Worm (Caenorhabditis elegans) whole organism, young adult: Measurements from ENCODE around the gene nhr-170.
"Not testable (repeated sequence)": the region's sequence is repeated elsewhere in the genome, so short reads cannot be mapped to it uniquely, and the experiment has no call there.

ENCODE experiments used
- B0019.2 ChIP-seq: fragments of 200-800 bp; sonication (Bioruptor generic); conservative IDR thresholded peaks from 2 replicates; pipeline ENCODE4 v1.3.6; 2022; ENCODE audit warnings: missing genetic modification reagents, missing genetic modification characterization, missing compliant biosample characterization
- C17E4.6 ChIP-seq: fragments of 200-800 bp; sonication (Bioruptor generic); IDR thresholded peaks from 2 replicates; pipeline ENCODE4 v1.3.6; 2022; ENCODE audit warnings: missing genetic modification reagents, missing genetic modification characterization, missing compliant biosample characterization
- D2030.7 ChIP-seq: fragments of 200-800 bp; sonication (Bioruptor generic); IDR thresholded peaks from 2 replicates; pipeline ENCODE4 v1.3.6; 2022; ENCODE audit warnings: missing genetic modification reagents, missing genetic modification characterization, missing compliant biosample characterization
- F10E7.11 ChIP-seq: sonication (generic microtip); optimal IDR thresholded peaks from 2 replicates; lab custom pipeline; 2017; ENCODE audit warnings: mild to moderate bottlenecking, missing genetic modification characterization, moderate library complexity, missing compliant biosample characterization
- F37B4.10 ChIP-seq: fragments of 200-800 bp; sonication (Bioruptor generic); IDR thresholded peaks from 2 replicates; pipeline ENCODE4 v1.3.6; 2022; ENCODE audit warnings: missing genetic modification characterization, missing compliant biosample characterization
- F39B2.1 ChIP-seq: fragments of 200-800 bp; sonication (Bioruptor generic); IDR thresholded peaks from 2 replicates; pipeline ENCODE4 v1.3.6; 2022; ENCODE audit warnings: missing genetic modification reagents, missing genetic modification characterization, missing compliant biosample characterization
- F55B11.4 ChIP-seq: sonication (generic microtip); optimal IDR thresholded peaks from 2 replicates; lab custom pipeline; 2016; ENCODE audit warnings: missing compliant biosample characterization, missing genetic modification characterization, borderline replicate concordance; ENCODE audit not compliant: insufficient read depth
- F57C9.4 ChIP-seq: sonication (generic microtip); optimal IDR thresholded peaks from 2 replicates; lab custom pipeline; 2017; ENCODE audit warnings: mild to moderate bottlenecking, missing genetic modification characterization, missing compliant biosample characterization
- Y53F4B.3 ChIP-seq: fragments of 200-800 bp; sonication (Bioruptor generic); IDR thresholded peaks from 2 replicates; pipeline ENCODE4 v1.3.6; 2022; ENCODE audit warnings: missing genetic modification reagents, missing genetic modification characterization, missing compliant biosample characterization
- Y56A3A.18 ChIP-seq: fragments of 200-800 bp; sonication (Bioruptor generic); IDR thresholded peaks from 2 replicates; pipeline ENCODE4 v1.3.6; 2022; ENCODE audit warnings: missing genetic modification reagents, missing genetic modification characterization, missing compliant biosample characterization
- Y79H2A.3 ChIP-seq: fragments of 200-800 bp; sonication (Bioruptor generic); conservative IDR thresholded peaks from 2 replicates; pipeline ENCODE4 v1.3.6; 2022; ENCODE audit warnings: missing genetic modification reagents, missing genetic modification characterization, missing compliant biosample characterization
- aptf-3 ChIP-seq: fragments of 200-800 bp; sonication (Bioruptor generic); IDR thresholded peaks from 2 replicates; pipeline ENCODE4 v1.3.6; 2022; ENCODE audit warnings: missing genetic modification characterization, missing compliant biosample characterization
- bed-2 ChIP-seq: fragments of 200-800 bp; sonication (Bioruptor generic); IDR thresholded peaks from 2 replicates; pipeline ENCODE4 v1.3.6; 2022; ENCODE audit warnings: missing genetic modification reagents, missing genetic modification characterization, missing compliant biosample characterization
- cebp-2 ChIP-seq: fragments of 200-800 bp; sonication (Bioruptor generic); IDR thresholded peaks from 2 replicates; pipeline ENCODE4 v1.3.6; 2022; ENCODE audit warnings: missing genetic modification characterization, missing compliant biosample characterization
- ceh-27 ChIP-seq: fragments of 200-800 bp; sonication (Bioruptor generic); optimal IDR thresholded peaks from 2 replicates; lab custom pipeline; 2018; ENCODE audit warnings: mild to moderate bottlenecking, missing genetic modification characterization, moderate library complexity, missing compliant biosample characterization
- efl-1 ChIP-seq: fragments of 150-350 bp; optimal IDR thresholded peaks from 2 replicates; lab custom pipeline; 2014; ENCODE audit warnings: missing biosample characterization, missing genetic modification reagents, missing genetic modification characterization
- ets-4 ChIP-seq: fragments of 200-800 bp; sonication (Bioruptor generic); optimal IDR thresholded peaks from 2 replicates; lab custom pipeline; 2018; ENCODE audit warnings: mild to moderate bottlenecking, missing genetic modification characterization, missing compliant biosample characterization
- hrde-1 ChIP-seq: sonication (generic microtip); optimal IDR thresholded peaks from 2 replicates; lab custom pipeline; 2016; ENCODE audit warnings: missing genetic modification characterization, mild to moderate bottlenecking, missing compliant biosample characterization, moderate library complexity, missing genotype, missing genetic modification reagents, borderline replicate concordance
- lag-1 ChIP-seq: fragments of 200-800 bp; sonication (Bioruptor generic); IDR thresholded peaks from 2 replicates; pipeline ENCODE4 v1.3.6; 2022; ENCODE audit warnings: missing genetic modification reagents, missing genetic modification characterization, missing compliant biosample characterization
- lin-26 ChIP-seq: fragments of 200-800 bp; sonication (Bioruptor generic); IDR thresholded peaks from 2 replicates; pipeline ENCODE4 v1.3.6; 2022; ENCODE audit warnings: missing genetic modification reagents, missing genetic modification characterization, missing compliant biosample characterization
- lin-40 ChIP-seq: sonication (generic microtip); optimal IDR thresholded peaks from 2 replicates; lab custom pipeline; 2016; ENCODE audit warnings: missing genetic modification characterization, mild to moderate bottlenecking, missing compliant biosample characterization, missing genotype, missing genetic modification reagents
- madf-3 ChIP-seq: fragments of 200-800 bp; sonication (Bioruptor generic); IDR thresholded peaks from 2 replicates; pipeline ENCODE4 v1.3.6; 2022; ENCODE audit warnings: missing genetic modification reagents, missing genetic modification characterization, missing compliant biosample characterization
- madf-6 ChIP-seq: fragments of 200-800 bp; sonication (Bioruptor generic); IDR thresholded peaks from 2 replicates; pipeline ENCODE4 v1.3.6; 2022; ENCODE audit warnings: missing genetic modification reagents, missing genetic modification characterization, missing compliant biosample characterization
- madf-8 ChIP-seq: fragments of 200-800 bp; sonication (Bioruptor generic); conservative IDR thresholded peaks from 2 replicates; pipeline ENCODE4 v1.3.6; 2022; ENCODE audit warnings: missing genetic modification reagents, missing genetic modification characterization, missing compliant biosample characterization
- mel-28 ChIP-seq: sonication (generic microtip); optimal IDR thresholded peaks from 2 replicates; lab custom pipeline; 2016; ENCODE audit warnings: borderline replicate concordance, mild to moderate bottlenecking, missing genetic modification characterization, missing compliant biosample characterization
- nhr-179 ChIP-seq: sonication (generic microtip); optimal IDR thresholded peaks from 2 replicates; lab custom pipeline; 2016; ENCODE audit warnings: mild to moderate bottlenecking, missing genetic modification characterization, missing compliant biosample characterization
- nhr-27 ChIP-seq: fragments of 200-800 bp; sonication (Bioruptor generic); optimal IDR thresholded peaks from 2 replicates; lab custom pipeline; 2018; ENCODE audit warnings: mild to moderate bottlenecking, missing genetic modification characterization, moderate library complexity, missing compliant biosample characterization
- nhr-80 ChIP-seq: sonication (generic microtip); optimal IDR thresholded peaks from 2 replicates; lab custom pipeline; 2016; ENCODE audit warnings: missing genetic modification characterization, missing compliant biosample characterization
- repo-1 ChIP-seq: sonication (generic microtip); optimal IDR thresholded peaks from 2 replicates; lab custom pipeline; 2017; ENCODE audit warnings: mild to moderate bottlenecking, missing genetic modification characterization, missing compliant biosample characterization
- sea-2 ChIP-seq: fragments of 200-800 bp; sonication (Bioruptor generic); IDR thresholded peaks from 2 replicates; pipeline ENCODE4 v1.3.6; 2022; ENCODE audit warnings: missing genetic modification characterization, missing compliant biosample characterization
- snpc-3.4 ChIP-seq: sonication (generic microtip); optimal IDR thresholded peaks from 2 replicates; lab custom pipeline; 2017; ENCODE audit warnings: missing genetic modification characterization, mild to moderate bottlenecking, missing compliant biosample characterization, antibody characterized with exemption, moderate library complexity, missing genotype, missing genetic modification reagents
- snpc-4 ChIP-seq, 5 experiments: fragments of 150-350 bp in 1 of 5; sonication (generic microtip) in 4 of 5; optimal IDR thresholded peaks; 2 replicates each; lab custom pipeline; 2014 to 2018; ENCODE audit warnings: missing genetic modification characterization in 5 of 5, missing biosample characterization in 3 of 5, antibody characterized with exemption in 2 of 5, mild to moderate bottlenecking in 2 of 5, missing compliant biosample characterization in 2 of 5, missing genotype in 2 of 5, moderate library complexity in 2 of 5, missing genetic modification reagents in 1 of 5
- zim-3 ChIP-seq: sonication (generic microtip); optimal IDR thresholded peaks from 2 replicates; lab custom pipeline; 2017; ENCODE audit warnings: mild to moderate bottlenecking, missing genetic modification characterization, moderate library complexity, missing compliant biosample characterization
- ztf-22 ChIP-seq: fragments of 200-800 bp; sonication (Bioruptor generic); optimal IDR thresholded peaks from 2 replicates; lab custom pipeline; 2018; ENCODE audit warnings: mild to moderate bottlenecking, missing genetic modification characterization, moderate library complexity, missing compliant biosample characterization

The nhr-170 gene

ce11 chrV:18762044-18762443 is 38.6 kb downstream of the nhr-170 start, which contains the start of gene F11D11.22:
TSS of gene F11D11.22 (plus strand) at chrV:18762344.
- TF ChIP-seq ceh-27 (GFP tag; lab: Kevin White, UChicago); repo-1 (tag; lab: Kevin White, UChicago); zim-3 (tag; lab: Kevin White, UChicago): not testable (repeated sequence)

DNA sequence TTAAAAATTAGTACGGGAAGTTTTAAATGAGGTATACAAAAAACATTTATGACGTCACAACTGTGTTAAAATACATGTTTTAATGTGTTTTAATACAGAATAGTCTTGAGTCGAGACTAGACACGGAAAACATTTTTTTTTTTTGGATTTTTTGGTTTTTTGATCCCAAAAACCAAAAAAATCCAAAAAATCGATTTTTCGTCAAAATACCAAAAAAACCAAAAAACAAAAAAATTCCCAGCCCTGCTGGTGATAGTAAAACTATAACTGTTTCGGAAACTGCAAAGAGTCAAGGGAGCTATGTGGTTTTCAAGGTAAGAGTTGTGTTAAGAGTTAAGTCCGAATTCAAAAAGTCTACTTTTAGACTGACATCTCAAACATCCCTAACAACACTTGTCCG is 39.5 kb downstream of the nhr-170 start, which contains the start of gene F11D11.4:
Gene F11D11.4 (plus strand): TSS at position 301 of the 400 bp plus-strand sequence.
- TF ChIP-seq repo-1 (tag; lab: Kevin White, UChicago) = no peak
- TF ChIP-seq ztf-22 (GFP tag; lab: Kevin White, UChicago) = no peak
- no peak for TF ChIP-seq nhr-179 (tag; lab: Kevin White, UChicago)
- TF ChIP-seq B0019.2 (GFP tag; lab: Robert Waterston, UW) = no peak
- no peak for TF ChIP-seq F37B4.10 (GFP tag; lab: Robert Waterston, UW)
- no peak for TF ChIP-seq lin-40 (tag; lab: Kevin White, UChicago)
- TF ChIP-seq F39B2.1 (GFP tag; lab: Robert Waterston, UW) = no peak
- no peak for TF ChIP-seq lag-1 (GFP tag; lab: Robert Waterston, UW)

ce11 chrV:18760174-18760573 is 40.5 kb downstream of the nhr-170 start, which contains the start of gene F11D11.3:
TSS of gene F11D11.3 (minus strand) at chrV:18760274.
- TF ChIP-seq efl-1 (no peak), D2030.7 (GFP tag; lab: Robert Waterston, UW) (no peak), sea-2 (no peak), Y79H2A.3 (GFP tag; lab: Robert Waterston, UW) (no peak), madf-3 (no peak), F57C9.4 (tag; lab: Kevin White, UChicago) (no peak), mel-28 (tag; lab: Kevin White, UChicago) (no peak), bed-2 (no peak), F10E7.11 (tag; lab: Kevin White, UChicago) (no peak), madf-6 (GFP tag; lab: Robert Waterston, UW) (no peak), snpc-3.4 (tag; lab: Kevin White, UChicago) (no peak), lin-26 (GFP tag; lab: Robert Waterston, UW) (no peak), Y56A3A.18 (GFP tag; lab: Robert Waterston, UW) (no peak), madf-8 (GFP tag; lab: Robert Waterston, UW) (no peak), nhr-80 (tag; lab: Kevin White, UChicago) (no peak), aptf-3 (GFP tag; lab: Robert Waterston, UW) (no peak), C17E4.6 (GFP tag; lab: Robert Waterston, UW) (no peak), nhr-27 (tag; lab: Kevin White, UChicago) (no peak)

DNA sequence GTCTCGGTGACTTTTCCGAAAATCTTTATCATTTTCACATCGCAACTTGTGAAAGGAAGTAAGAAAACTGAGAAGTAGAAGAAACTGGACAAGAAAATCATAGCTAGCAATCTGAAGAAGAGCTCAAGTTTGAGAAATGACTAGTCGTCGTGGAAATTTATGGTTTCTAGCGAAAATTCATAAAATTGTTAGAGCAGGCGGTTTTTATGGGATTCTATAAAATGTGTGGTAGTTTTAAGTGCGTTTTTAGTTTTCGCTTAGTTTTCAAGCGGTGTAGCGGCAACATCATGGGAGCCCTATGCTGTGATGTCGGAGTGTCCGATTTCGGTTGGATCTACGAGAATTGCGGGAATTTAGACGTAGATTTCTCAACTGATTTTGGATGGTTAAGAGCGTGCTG is 46.3 kb downstream of the nhr-170 start, which contains the start of gene clec-254:
Gene clec-254 (minus strand): TSS at position 101 of the 400 bp plus-strand sequence.
- TF ChIP-seq F55B11.4 (tag; lab: Kevin White, UChicago); ets-4 (GFP tag; lab: Kevin White, UChicago); cebp-2: not testable (repeated sequence)

- TF ChIP-seq snpc-4 (GFP tag; optimal IDR thresholded peaks at IDR 0.05; lab: Kevin White, UChicago) (no peak), snpc-4 (tag; optimal IDR thresholded peaks at IDR 0.05; lab: Kevin White, UChicago) (no peak), Y53F4B.3 (GFP tag; lab: Robert Waterston, UW) (no peak), hrde-1 (tag; lab: Kevin White, UChicago) (no peak)
- TF ChIP-seq, all 124 proteins: peak for 0
These were observed 47.6 kb downstream of the nhr-170 start, which contains the start of gene F11D11.6 for ce11 chrV:18753036-18753435. TSS of gene F11D11.6 (minus strand) at chrV:18753136.
